Fruit fly (Drosophila melanogaster) whole organism, prepupa: ENCODE results near the gene CG14439.

Experiments used
- Blimp-1 ChIP-seq: fragments of 200-800 bp; sonication (Bioruptor generic); optimal IDR thresholded peaks from 3 replicates; lab custom pipeline; 2017; ENCODE audit warnings: missing biosample characterization, missing genetic modification characterization, mild to moderate bottlenecking, moderate library complexity, missing genetic modification reagents
- CG10631 ChIP-seq: fragments of 200-800 bp; sonication (Bioruptor generic); optimal IDR thresholded peaks from 2 replicates; lab custom pipeline; 2016; ENCODE audit warnings: missing biosample characterization, missing genetic modification characterization
- CG10669 ChIP-seq: fragments of 200-800 bp; sonication (Bioruptor generic); optimal IDR thresholded peaks from 3 replicates; lab custom pipeline; 2018; ENCODE audit warnings: missing biosample characterization, mild to moderate bottlenecking, missing genetic modification characterization, moderate library complexity
- CG11294 ChIP-seq: fragments of 200-800 bp; sonication (Bioruptor generic); IDR thresholded peaks from 2 replicates; pipeline ENCODE4 v1.3.6; 2022; ENCODE audit warnings: missing biosample characterization, missing genetic modification characterization
- CG11762 ChIP-seq: fragments of 200-800 bp; sonication (Bioruptor generic); optimal IDR thresholded peaks from 3 replicates; lab custom pipeline; 2016; ENCODE audit warnings: missing biosample characterization, missing genetic modification characterization; ENCODE audit not compliant: insufficient read depth
- CG15336 ChIP-seq: fragments of 200-800 bp; sonication (Bioruptor generic); IDR thresholded peaks from 2 replicates; pipeline ENCODE4 v1.3.6; 2022; ENCODE audit warnings: missing biosample characterization, missing genetic modification characterization
- CG1621 ChIP-seq: fragments of 200-800 bp; sonication (Bioruptor generic); optimal IDR thresholded peaks from 3 replicates; lab custom pipeline; 2018; ENCODE audit warnings: missing biosample characterization, mild to moderate bottlenecking, missing genetic modification characterization
- CG16779 ChIP-seq: fragments of 200-800 bp; sonication (Bioruptor generic); optimal IDR thresholded peaks from 3 replicates; lab custom pipeline; 2017; ENCODE audit warnings: missing biosample characterization, mild to moderate bottlenecking, missing genetic modification characterization
- CG3032 ChIP-seq: fragments of 200-800 bp; optimal IDR thresholded peaks from 2 replicates; lab custom pipeline; 2019; ENCODE audit warnings: missing biosample characterization, mild to moderate bottlenecking, missing genetic modification characterization, moderate library complexity
- CG34406 ChIP-seq: fragments of 200-800 bp; sonication (Bioruptor generic); optimal IDR thresholded peaks from 3 replicates; lab custom pipeline; 2016; ENCODE audit warnings: missing biosample characterization, missing genetic modification characterization
- CG3919 ChIP-seq: fragments of 200-800 bp; sonication (Bioruptor generic); optimal IDR thresholded peaks from 3 replicates; lab custom pipeline; 2016; ENCODE audit warnings: missing biosample characterization, missing genetic modification characterization
- CG4318 ChIP-seq: fragments of 200-800 bp; sonication (Bioruptor generic); optimal IDR thresholded peaks from 3 replicates; lab custom pipeline; 2017; ENCODE audit warnings: missing biosample characterization, mild to moderate bottlenecking, missing genetic modification characterization
- CG6163 ChIP-seq: fragments of 200-800 bp; sonication (Bioruptor generic); IDR thresholded peaks from 3 replicates; pipeline ENCODE4 v1.3.6; 2022; ENCODE audit warnings: missing biosample characterization, missing genetic modification characterization
- CG6276 ChIP-seq: fragments of 200-800 bp; sonication (Bioruptor generic); optimal IDR thresholded peaks from 2 replicates; lab custom pipeline; 2017; ENCODE audit warnings: missing biosample characterization, mild to moderate bottlenecking, missing genetic modification characterization
- CG6808 ChIP-seq: fragments of 200-800 bp; sonication (Bioruptor generic); optimal IDR thresholded peaks from 3 replicates; lab custom pipeline; 2017; ENCODE audit warnings: missing biosample characterization, missing genetic modification characterization, mild to moderate bottlenecking, moderate library complexity, missing genetic modification reagents
- CG6854 ChIP-seq: fragments of 200-800 bp; sonication (Bioruptor generic); optimal IDR thresholded peaks from 2 replicates; lab custom pipeline; 2017; ENCODE audit warnings: missing biosample characterization, mild to moderate bottlenecking, missing genetic modification characterization
- CG7368 ChIP-seq: fragments of 200-800 bp; sonication (Bioruptor generic); optimal IDR thresholded peaks from 3 replicates; lab custom pipeline; 2016; ENCODE audit warnings: missing biosample characterization, missing genetic modification characterization
- CG8119 ChIP-seq: fragments of 200-800 bp; sonication (Bioruptor generic); IDR thresholded peaks from 3 replicates; pipeline ENCODE4 v1.3.6; 2022; ENCODE audit warnings: missing biosample characterization, missing genetic modification characterization
- CG8319 ChIP-seq: fragments of 200-800 bp; sonication (Bioruptor generic); optimal IDR thresholded peaks from 3 replicates; lab custom pipeline; 2016; ENCODE audit warnings: missing biosample characterization, missing genetic modification characterization
- CG8632 ChIP-seq: fragments of 200-800 bp; sonication (Bioruptor generic); optimal IDR thresholded peaks from 3 replicates; lab custom pipeline; 2016; ENCODE audit warnings: missing biosample characterization, missing genetic modification characterization
- CG9139 ChIP-seq: fragments of 200-800 bp; sonication (Bioruptor generic); optimal IDR thresholded peaks from 3 replicates; lab custom pipeline; 2017; ENCODE audit warnings: missing biosample characterization, mild to moderate bottlenecking, missing genetic modification characterization
- Eip75B ChIP-seq: fragments of 200-800 bp; sonication (Bioruptor generic); optimal IDR thresholded peaks from 3 replicates; lab custom pipeline; 2016; ENCODE audit warnings: missing biosample characterization, missing genetic modification characterization
- Eip78C ChIP-seq: fragments of 200-800 bp; sonication (Bioruptor generic); peaks from one replicate; lab custom pipeline; 2016; ENCODE audit warnings: missing biosample characterization, missing genetic modification characterization
- Eip93F ChIP-seq: fragments of 200-800 bp; sonication (Bioruptor generic); optimal IDR thresholded peaks from 2 replicates; lab custom pipeline; 2016; ENCODE audit warnings: missing biosample characterization, mild to moderate bottlenecking, missing genetic modification characterization
- Ets21C ChIP-seq: fragments of 200-800 bp; sonication (Bioruptor generic); optimal IDR thresholded peaks from 3 replicates; lab custom pipeline; 2016; ENCODE audit warnings: missing biosample characterization, missing genetic modification characterization
- Ets96B ChIP-seq: fragments of 200-800 bp; optimal IDR thresholded peaks from 2 replicates; lab custom pipeline; 2019; ENCODE audit warnings: missing biosample characterization, mild to moderate bottlenecking, missing genetic modification characterization, moderate library complexity
- Hr38 ChIP-seq: sonication (Bioruptor generic); optimal IDR thresholded peaks from 2 replicates; lab custom pipeline; 2016; ENCODE audit warnings: missing biosample characterization, missing genetic modification characterization
- Hr39 ChIP-seq: fragments of 200-800 bp; sonication (Bioruptor generic); optimal IDR thresholded peaks from 2 replicates; lab custom pipeline; 2016; ENCODE audit warnings: missing biosample characterization, missing genetic modification characterization
- Lpt ChIP-seq: fragments of 200-800 bp; sonication (Bioruptor generic); optimal IDR thresholded peaks from 3 replicates; lab custom pipeline; 2016; ENCODE audit warnings: missing biosample characterization, missing genetic modification characterization
- Sox102F ChIP-seq: fragments of 200-800 bp; sonication (Bioruptor generic); optimal IDR thresholded peaks from 2 replicates; lab custom pipeline; 2016; ENCODE audit warnings: missing biosample characterization, mild to moderate bottlenecking, missing genetic modification characterization
- Sox14 ChIP-seq: fragments of 200-800 bp; sonication (Bioruptor generic); optimal IDR thresholded peaks from 3 replicates; lab custom pipeline; 2016; ENCODE audit warnings: missing biosample characterization, missing genetic modification characterization
- Sox15 ChIP-seq: fragments of 200-800 bp; sonication (Bioruptor generic); optimal IDR thresholded peaks from 3 replicates; lab custom pipeline; 2016; ENCODE audit warnings: missing biosample characterization, missing genetic modification characterization
- achi ChIP-seq: fragments of 200-800 bp; sonication (Bioruptor generic); optimal IDR thresholded peaks from 3 replicates; lab custom pipeline; 2016; ENCODE audit warnings: missing biosample characterization, missing genetic modification characterization
- acj6 ChIP-seq: fragments of 200-800 bp; sonication (Bioruptor generic); optimal IDR thresholded peaks from 3 replicates; lab custom pipeline; 2016; ENCODE audit warnings: missing biosample characterization, missing genetic modification characterization
- cyc ChIP-seq: fragments of 200-800 bp; sonication (Bioruptor generic); optimal IDR thresholded peaks from 3 replicates; lab custom pipeline; 2016; ENCODE audit warnings: missing biosample characterization, missing genetic modification characterization
- dac ChIP-seq: fragments of 200-800 bp; sonication (Bioruptor generic); optimal IDR thresholded peaks from 2 replicates; lab custom pipeline; 2017; ENCODE audit warnings: missing biosample characterization, mild to moderate bottlenecking, missing genetic modification characterization
- dsx ChIP-seq: fragments of 200-800 bp; optimal IDR thresholded peaks from 3 replicates; lab custom pipeline; 2019; ENCODE audit warnings: missing biosample characterization, mild to moderate bottlenecking, missing genetic modification characterization, moderate library complexity; ENCODE audit not compliant: poor library complexity, severe bottlenecking
- esn ChIP-seq: fragments of 200-800 bp; sonication (Bioruptor generic); optimal IDR thresholded peaks from 2 replicates; lab custom pipeline; 2016; ENCODE audit warnings: missing biosample characterization, mild to moderate bottlenecking, missing genetic modification characterization, moderate library complexity
- fkh ChIP-seq: fragments of 200-800 bp; sonication (Bioruptor generic); optimal IDR thresholded peaks from 3 replicates; lab custom pipeline; 2017; ENCODE audit warnings: missing biosample characterization, mild to moderate bottlenecking, missing genetic modification characterization, moderate library complexity
- salr ChIP-seq, 2 experiments: fragments of 200-800 bp; sonication (Bioruptor generic); optimal IDR thresholded peaks; 3 replicates each; lab custom pipeline; 2016 to 2018; ENCODE audit warnings: missing biosample characterization in 2 of 2, missing genetic modification characterization in 2 of 2, mild to moderate bottlenecking in 1 of 2
- spab ChIP-seq: fragments of 200-800 bp; sonication (Bioruptor generic); optimal IDR thresholded peaks from 2 replicates; lab custom pipeline; 2017; ENCODE audit warnings: missing biosample characterization, mild to moderate bottlenecking, missing genetic modification characterization, missing genetic modification reagents
- ss ChIP-seq, 2 experiments: fragments of 200-800 bp; sonication (Bioruptor generic); optimal IDR thresholded peaks; 2 replicates in 1 of 2; 3 replicates in 1 of 2; lab custom pipeline; 2017 to 2018; ENCODE audit warnings: mild to moderate bottlenecking in 2 of 2, missing biosample characterization in 2 of 2, missing genetic modification characterization in 2 of 2, moderate library complexity in 1 of 2
- svp ChIP-seq: fragments of 200-800 bp; sonication (Bioruptor generic); peaks from one replicate; lab custom pipeline; 2016; ENCODE audit warnings: missing biosample characterization, missing genetic modification characterization
- topi ChIP-seq: fragments of 200-800 bp; sonication (Bioruptor generic); optimal IDR thresholded peaks from 3 replicates; lab custom pipeline; 2016; ENCODE audit warnings: missing biosample characterization, missing genetic modification characterization
- vri ChIP-seq: fragments of 200-800 bp; sonication (Bioruptor generic); optimal IDR thresholded peaks from 3 replicates; lab custom pipeline; 2016; ENCODE audit warnings: missing biosample characterization, mild to moderate bottlenecking, missing genetic modification characterization

The CG14439 gene

DNA sequence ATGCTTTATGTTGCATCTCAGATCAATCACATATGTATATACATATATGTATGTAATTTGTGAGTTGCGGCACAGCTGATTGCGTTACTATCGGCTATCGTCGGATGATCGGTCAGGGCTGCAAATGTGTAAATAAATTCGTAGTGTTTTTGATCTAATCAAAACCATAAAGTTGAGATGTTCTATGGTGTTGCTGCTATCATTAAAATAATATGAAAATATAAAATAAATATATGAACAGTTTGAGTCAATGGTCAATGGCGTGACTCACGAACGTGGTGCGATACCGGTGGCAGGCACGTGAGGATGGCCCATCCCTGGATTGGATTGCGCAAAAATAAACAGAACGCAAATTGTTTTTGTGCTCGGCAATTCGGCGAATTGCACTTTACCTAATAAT, 23.6 kb downstream of the CG14439 start, which contains the start of gene Coq7 (continued):
- TF ChIP-seq Ets21C (GFP tag; lab: Kevin White, UChicago) (peak; percentile 68), Blimp-1 (no peak), Hr39 (GFP tag; lab: Kevin White, UChicago) (no peak), CG8319 (GFP tag; lab: Kevin White, UChicago) (peak; percentile 60), CG6276 (GFP tag; lab: Kevin White, UChicago) (no peak), CG11294 (GFP tag; lab: Robert Waterston, UW) (peak; percentile 74), CG16779 (no peak), Eip75B (GFP tag; lab: Kevin White, UChicago) (no peak), dac (GFP tag; lab: Kevin White, UChicago) (peak; percentile 65)

- TF ChIP-seq CG4318 (GFP tag; lab: Kevin White, UChicago): no peak
- TF ChIP-seq vri (GFP tag; lab: Kevin White, UChicago): no peak
- no peak for TF ChIP-seq CG15336 (GFP tag; lab: Robert Waterston, UW)
- no peak for TF ChIP-seq CG34406 (GFP tag; lab: Kevin White, UChicago)
- no peak for TF ChIP-seq Hr38
- no peak for TF ChIP-seq CG10631 (GFP tag; lab: Kevin White, UChicago)
- TF ChIP-seq CG11762 (GFP tag; lab: Kevin White, UChicago): no peak
- peak; percentile 1 for TF ChIP-seq achi
- TF ChIP-seq Lpt (GFP tag; lab: Kevin White, UChicago): no peak
- TF ChIP-seq topi: peak; percentile 3
- TF ChIP-seq Hr39 (GFP tag; lab: Kevin White, UChicago): no peak
- no peak for TF ChIP-seq Blimp-1
- no peak for TF ChIP-seq salr (GFP tag; optimal IDR thresholded peaks at IDR 0.05; lab: Kevin White, UChicago)
- TF ChIP-seq dac (GFP tag; lab: Kevin White, UChicago): no peak
- peak; percentile 65 for TF ChIP-seq Eip78C (GFP tag; lab: Kevin White, UChicago)
- no peak for TF ChIP-seq Sox15 (GFP tag; lab: Kevin White, UChicago)
- TF ChIP-seq CG8632 (GFP tag; lab: Kevin White, UChicago): no peak
- TF ChIP-seq CG3032 (tag; lab: Kevin White, UChicago): peak; percentile 25
- TF ChIP-seq CG10669: no peak
- no peak for TF ChIP-seq CG9139
- TF ChIP-seq acj6: no peak
- no peak for TF ChIP-seq CG8319 (GFP tag; lab: Kevin White, UChicago)
- no peak for TF ChIP-seq CG1621 (tag; lab: Kevin White, UChicago)
- TF ChIP-seq CG6163 (GFP tag; lab: Robert Waterston, UW): no peak
- peak; percentile 21 for TF ChIP-seq CG6808 (GFP tag; lab: Kevin White, UChicago)
- no peak for TF ChIP-seq CG8119 (GFP tag; lab: Robert Waterston, UW)
- TF ChIP-seq svp (GFP tag; lab: Kevin White, UChicago): peak; percentile 70
- TF ChIP-seq CG3919 (GFP tag; lab: Kevin White, UChicago): peak; percentile 31
- TF ChIP-seq ss (GFP tag; optimal IDR thresholded peaks at IDR 0.05; lab: Kevin White, UChicago): peak in 1 of 2 experiments; percentile 21
- no peak for TF ChIP-seq CG6276 (GFP tag; lab: Kevin White, UChicago)
- TF ChIP-seq spab (GFP tag; lab: Kevin White, UChicago): peak; percentile 16
- TF ChIP-seq esn (GFP tag; lab: Kevin White, UChicago): peak; percentile 6
- TF ChIP-seq Ets96B: peak; percentile 23
- TF ChIP-seq fkh (GFP tag; lab: Kevin White, UChicago): no peak
- TF ChIP-seq CG7368 (GFP tag; lab: Kevin White, UChicago): no peak
- TF ChIP-seq Sox14 (GFP tag; lab: Kevin White, UChicago): no peak
- TF ChIP-seq dsx: peak; percentile 7
- TF ChIP-seq Eip93F (GFP tag; lab: Kevin White, UChicago): no peak
- TF ChIP-seq CG6854 (GFP tag; lab: Kevin White, UChicago): no peak
- no peak for TF ChIP-seq cyc
- peak; percentile 2 for TF ChIP-seq Sox102F (GFP tag; lab: Kevin White, UChicago)
Measured at dm6 chrX:6775622-6776021, 28.3 kb downstream of the CG14439 start.
